Worm (Caenorhabditis elegans) whole organism, L4/young adult: ENCODE results near the gene K06H7.8.

Experiments used
- W03F9.2 ChIP-seq: fragments of 150-350 bp; optimal IDR thresholded peaks from 2 replicates; lab custom pipeline; 2014; ENCODE audit warnings: missing biosample characterization, missing genetic modification characterization
- dao-5 ChIP-seq: sonication (generic microtip); optimal IDR thresholded peaks from 2 replicates; lab custom pipeline; 2016; ENCODE audit warnings: missing genotype, missing genetic modification characterization, moderate library complexity, missing compliant biosample characterization
- him-1 ChIP-seq: sonication (generic microtip); optimal IDR thresholded peaks from 2 replicates; lab custom pipeline; 2016; ENCODE audit warnings: missing genotype, missing genetic modification reagents, missing genetic modification characterization, missing compliant biosample characterization

K06H7.8 gene

DNA sequence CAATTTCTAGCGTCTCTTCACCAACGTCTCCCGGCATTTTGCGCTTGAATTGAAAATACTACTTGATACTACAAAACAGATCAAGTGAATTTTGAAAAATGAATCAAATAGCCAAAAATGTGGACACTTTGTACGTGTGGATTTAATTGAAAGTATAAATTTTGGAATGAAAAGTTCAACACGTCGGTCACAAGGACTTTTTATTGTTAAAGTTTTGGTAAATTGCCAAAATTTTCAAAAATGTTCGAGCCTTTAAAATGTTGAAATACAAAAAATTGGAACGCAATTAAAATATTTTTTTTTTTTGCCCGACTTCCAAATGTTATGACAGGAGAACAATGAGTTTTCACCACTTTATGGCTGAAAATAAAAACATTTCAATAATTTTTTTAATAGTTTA lies at the start of gene K06H7.8:
Gene K06H7.8 (minus strand): TSS at position 101 of the 400 bp plus-strand sequence.
- TF ChIP-seq W03F9.2 (tag; lab: Kevin White, UChicago) = no peak
- TF ChIP-seq him-1 (tag; lab: Kevin White, UChicago) = no peak
- TF ChIP-seq dao-5 = no peak

DNA sequence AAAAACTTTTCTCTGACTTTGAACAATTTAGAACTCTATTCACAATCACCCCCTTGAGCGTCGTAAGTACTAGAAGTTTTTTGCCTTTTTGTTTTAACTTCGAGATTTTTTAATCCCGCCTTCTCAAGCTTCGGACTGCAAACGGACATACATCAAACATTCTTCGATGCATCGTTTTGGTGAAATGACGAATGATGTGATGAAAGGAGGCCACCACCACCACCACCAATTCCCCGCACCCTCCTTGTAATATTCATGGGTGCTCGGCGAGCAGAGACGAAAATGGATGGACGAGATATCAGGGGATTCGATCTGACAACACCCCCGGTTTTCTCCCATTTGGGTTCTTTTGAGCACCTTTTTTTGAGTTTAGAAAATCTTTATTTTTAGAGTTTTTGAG lies 48.0 kb upstream of the K06H7.8 start:
- no peak for TF ChIP-seq W03F9.2 (tag; lab: Kevin White, UChicago)
- TF ChIP-seq dao-5 = no peak
- TF ChIP-seq him-1 (tag; lab: Kevin White, UChicago) = no peak

DNA sequence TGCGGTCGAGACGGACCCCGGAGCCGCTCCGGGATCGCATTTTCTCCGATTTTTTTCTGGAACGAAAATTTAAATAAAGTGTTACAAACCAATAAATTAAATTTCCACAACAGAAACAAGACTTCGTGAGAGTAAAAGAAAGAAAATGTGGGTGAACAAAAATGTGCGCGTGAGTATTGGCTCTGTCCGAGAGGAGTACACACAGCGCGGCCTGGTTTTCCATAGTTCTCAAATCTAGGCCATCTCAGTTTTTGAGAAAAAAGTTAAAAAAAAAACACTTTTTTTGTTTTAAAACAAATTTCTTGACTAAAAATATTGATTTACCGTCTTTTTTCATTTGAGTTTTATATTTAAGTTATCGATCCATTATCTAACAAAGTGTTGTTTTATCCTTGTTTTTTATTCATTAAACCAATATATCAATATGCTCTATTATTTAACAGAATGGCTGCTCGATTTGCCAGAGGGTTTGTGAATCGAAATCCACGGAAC lies 46.6 kb upstream of the K06H7.8 start, which contains the start of the genes C14B9.8 and mrpl-18:
Gene C14B9.8 (minus strand): TSS at position 56 of the 492 bp plus-strand sequence.
Gene mrpl-18 (plus strand): TSS at position 442 of the 492 bp plus-strand sequence.
- TF ChIP-seq dao-5 (no peak), him-1 (tag; lab: Kevin White, UChicago) (peak; percentile 63), W03F9.2 (tag; lab: Kevin White, UChicago) (peak; percentile 63)

DNA sequence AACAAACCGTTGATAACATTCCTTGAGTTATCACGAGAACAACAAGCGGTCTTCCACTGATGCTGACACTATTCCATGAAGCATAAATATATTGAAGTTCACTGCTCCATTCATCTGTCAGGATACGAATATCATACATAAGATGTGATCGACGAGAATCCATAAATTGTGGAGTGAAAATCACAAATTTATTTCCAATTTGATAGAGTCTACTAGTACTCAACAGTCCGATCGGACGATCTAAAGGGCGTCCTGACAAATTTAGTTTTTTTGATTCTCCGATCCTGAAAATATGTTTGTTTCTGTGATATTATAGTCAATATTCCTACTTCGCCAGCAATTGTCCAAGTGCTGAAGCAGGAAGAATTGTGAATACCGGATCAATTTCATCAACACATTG lies 44.2 kb upstream of the K06H7.8 start:
- no peak for TF ChIP-seq him-1 (tag; lab: Kevin White, UChicago)

DNA sequence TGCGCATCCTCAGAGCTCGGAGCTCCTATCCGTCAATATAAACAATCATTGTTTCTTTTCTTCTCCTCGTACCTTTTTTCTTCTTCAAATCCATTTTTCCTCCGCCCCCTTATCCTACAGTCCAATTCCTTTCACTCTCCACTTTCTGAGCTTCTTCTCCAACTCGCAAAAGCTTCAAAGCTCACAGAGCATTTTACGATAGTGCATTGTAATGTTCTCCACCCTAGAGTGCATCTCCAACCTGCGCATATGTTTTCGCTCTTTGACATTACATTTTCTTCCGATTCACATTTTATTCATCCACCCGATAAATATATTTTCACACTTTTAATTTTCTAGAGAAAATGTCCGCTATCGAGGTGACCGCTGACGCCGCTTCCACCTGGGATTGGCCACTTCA lies 39.8 kb upstream of the K06H7.8 start, which contains the start of gene hsp-12.2:
Gene hsp-12.2 (plus strand): TSS at position 301 of the 400 bp plus-strand sequence.
- no peak for TF ChIP-seq W03F9.2 (tag; lab: Kevin White, UChicago)
- no peak for TF ChIP-seq him-1 (tag; lab: Kevin White, UChicago)
- no peak for TF ChIP-seq dao-5

DNA sequence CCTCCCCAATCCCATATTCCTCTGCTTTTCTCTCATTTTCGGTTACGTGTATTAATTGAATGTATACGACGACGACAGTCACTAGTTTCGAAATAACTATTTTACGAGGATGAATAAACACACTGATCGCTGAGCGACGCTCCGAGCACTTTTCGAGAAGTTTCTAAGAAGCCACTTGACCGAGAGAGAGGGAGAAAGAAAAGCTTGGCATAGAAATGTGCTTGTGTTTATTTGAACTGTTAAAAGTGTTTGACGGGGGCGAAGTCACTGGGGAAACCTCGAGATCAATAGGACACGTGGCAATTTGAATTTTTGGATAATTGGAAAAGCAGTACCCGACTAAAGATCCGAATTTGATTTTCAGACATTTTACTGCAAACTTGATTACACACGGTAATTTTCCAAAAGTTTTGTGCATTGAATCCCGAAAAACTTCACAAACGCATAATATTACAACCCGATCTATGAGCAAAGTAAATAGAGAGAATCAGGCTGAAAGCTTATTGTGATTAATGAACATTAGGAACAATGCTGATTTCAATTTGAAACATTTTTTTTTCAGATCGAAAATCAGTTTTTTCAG lies 38.6 kb upstream of the K06H7.8 start:
- TF ChIP-seq W03F9.2 (tag; lab: Kevin White, UChicago) (no peak), dao-5 (no peak), him-1 (tag; lab: Kevin White, UChicago) (no peak)

DNA sequence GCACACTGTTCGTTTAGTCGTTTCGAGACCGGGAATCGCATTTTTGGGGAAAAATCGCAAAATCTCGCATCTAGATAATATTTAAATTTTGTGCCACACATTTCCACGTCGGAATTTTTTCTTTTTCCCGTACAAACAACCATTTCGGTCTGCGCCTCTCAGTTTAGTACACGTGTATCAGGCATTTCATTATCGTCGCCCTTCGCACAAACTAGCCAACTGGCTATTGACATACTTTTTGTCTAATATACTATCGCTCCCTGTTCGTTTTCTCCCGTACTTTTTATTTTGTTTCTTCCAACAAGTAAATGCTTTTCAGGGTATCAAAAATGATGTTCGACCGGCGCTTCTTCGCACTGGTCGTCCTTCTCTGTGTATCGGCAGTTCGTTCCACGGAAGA lies 35.3 kb upstream of the K06H7.8 start, which contains the start of gene C14B9.2:
Gene C14B9.2 (plus strand): TSS at position 320 of the 400 bp plus-strand sequence.
- TF ChIP-seq him-1 (tag; lab: Kevin White, UChicago) = no peak
- no peak for TF ChIP-seq W03F9.2 (tag; lab: Kevin White, UChicago)
- no peak for TF ChIP-seq dao-5

DNA sequence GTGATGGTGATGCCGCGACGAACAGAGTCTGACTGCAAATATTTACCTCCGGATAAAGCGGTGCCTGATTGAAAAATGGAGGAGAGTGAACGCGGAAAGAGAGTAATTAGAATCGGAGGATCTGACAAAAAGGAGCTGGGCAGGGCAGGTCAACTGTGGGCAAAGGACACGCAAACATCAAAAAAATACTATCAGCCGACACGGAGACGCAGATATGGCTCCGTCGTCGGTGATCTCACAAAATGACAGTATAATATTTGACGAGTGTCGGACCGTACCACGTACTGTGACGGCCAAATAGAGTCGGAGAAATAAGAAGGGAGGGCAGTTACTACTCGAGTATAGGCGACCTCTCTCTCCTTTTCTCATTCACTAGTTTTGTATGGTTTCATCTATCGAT lies 34.5 kb upstream of the K06H7.8 start:
- TF ChIP-seq him-1 (tag; lab: Kevin White, UChicago) (no peak), dao-5 (no peak), W03F9.2 (tag; lab: Kevin White, UChicago) (no peak)

DNA sequence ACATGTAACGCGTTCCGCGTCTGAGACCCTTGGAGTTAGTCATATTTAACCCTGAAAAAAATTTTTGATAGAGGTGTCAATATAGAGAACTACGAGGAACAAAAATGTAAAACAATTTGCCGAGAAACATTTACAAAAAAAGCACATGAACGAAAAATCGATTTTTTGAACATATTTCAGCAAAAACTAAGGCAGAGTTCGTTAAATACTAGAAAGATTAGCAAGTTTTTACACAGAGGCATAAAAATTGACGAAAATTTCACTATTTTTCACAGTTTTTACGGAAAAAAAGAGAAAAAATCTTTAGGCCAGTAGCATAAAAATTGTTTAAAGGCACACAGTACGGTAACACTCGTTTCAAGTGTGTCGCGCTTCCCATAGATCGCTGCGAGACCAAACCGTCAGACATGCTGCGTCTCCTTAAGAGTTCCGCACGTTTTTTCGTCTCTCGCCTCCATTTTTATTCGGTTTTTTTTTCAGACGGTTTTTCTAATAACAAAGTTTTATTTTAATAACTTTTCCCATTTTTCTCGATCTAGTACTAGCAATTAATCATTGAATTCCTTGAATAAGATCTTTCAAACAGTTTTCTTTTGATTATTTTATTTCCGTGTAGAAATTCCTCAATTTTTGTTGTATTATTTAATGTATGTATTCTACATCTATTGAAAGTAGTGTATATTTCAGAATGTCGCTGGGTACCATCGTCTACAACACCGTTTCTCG lies 32.3 kb upstream of the K06H7.8 start, which contains the start of the genes rpl-21 and C14B9.10:
Gene rpl-21 (minus strand): TSS at position 51 of the 726 bp plus-strand sequence.
Gene C14B9.10 (plus strand): TSS at position 676 of the 726 bp plus-strand sequence.
- TF ChIP-seq W03F9.2 (tag; lab: Kevin White, UChicago) (peak; percentile 89), him-1 (tag; lab: Kevin White, UChicago) (peak; percentile 47), dao-5 (no peak)

DNA sequence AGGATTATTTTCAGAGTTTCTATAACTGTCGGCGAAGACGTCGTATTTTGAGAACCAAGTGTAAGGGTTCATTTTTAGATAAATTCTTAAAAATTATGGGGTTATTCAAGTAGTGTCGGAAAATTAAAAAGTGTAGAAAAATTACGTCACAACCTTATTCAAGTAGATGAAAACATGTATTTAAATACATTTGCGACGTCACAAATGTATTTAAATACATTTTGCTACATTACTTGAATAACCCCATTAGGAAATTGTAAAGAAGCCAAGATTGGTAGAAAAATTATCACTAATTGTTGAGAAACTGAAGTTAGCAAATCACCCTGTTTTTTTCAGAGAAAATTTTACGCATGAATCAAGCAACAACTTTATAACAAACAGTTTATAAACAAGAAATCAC lies 31.2 kb upstream of the K06H7.8 start:
- TF ChIP-seq him-1 (tag; lab: Kevin White, UChicago) (no peak), dao-5 (no peak), W03F9.2 (tag; lab: Kevin White, UChicago) (no peak)

DNA sequence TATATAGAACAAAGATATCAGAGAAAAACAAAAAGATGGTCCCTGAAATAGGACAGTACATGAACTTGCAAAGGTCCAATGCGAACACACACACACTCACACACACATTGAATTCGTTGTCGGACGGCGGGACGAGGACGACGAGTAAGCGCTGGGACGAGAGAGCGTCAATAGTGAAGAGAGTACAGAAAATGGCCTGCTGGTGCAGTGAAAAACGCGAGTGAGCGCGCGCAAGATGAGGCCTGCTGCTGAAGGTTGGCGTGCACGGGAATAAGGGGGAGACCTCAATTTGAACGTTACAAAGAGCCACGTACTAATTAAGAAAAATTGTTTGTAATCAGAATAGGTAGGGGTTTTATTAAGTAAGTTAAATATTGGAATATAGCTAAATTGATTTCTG lies 29.0 kb upstream of the K06H7.8 start:
- TF ChIP-seq him-1 (tag; lab: Kevin White, UChicago) (no peak), W03F9.2 (tag; lab: Kevin White, UChicago) (no peak), dao-5 (no peak)

DNA sequence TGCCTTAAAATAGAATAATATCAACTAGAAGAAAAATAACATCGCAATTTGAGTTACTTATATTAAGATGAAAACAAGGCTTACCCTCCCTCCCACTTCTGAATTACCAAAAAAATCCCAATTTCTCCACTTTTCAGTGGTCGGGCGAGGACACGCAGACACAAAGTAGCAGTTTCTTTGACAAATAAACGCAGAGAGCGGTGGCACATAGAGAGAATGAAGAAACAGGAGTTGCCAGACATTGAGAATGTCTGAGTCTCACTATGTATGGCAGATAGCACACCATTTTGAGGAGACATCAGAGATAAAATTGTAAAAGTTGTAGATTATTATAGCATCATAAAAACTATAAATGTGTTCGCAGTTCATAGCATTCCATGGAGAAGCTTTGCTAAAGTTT lies 27.2 kb upstream of the K06H7.8 start:
- TF ChIP-seq W03F9.2 (tag; lab: Kevin White, UChicago) = peak; percentile 40
- no peak for TF ChIP-seq him-1 (tag; lab: Kevin White, UChicago)

DNA sequence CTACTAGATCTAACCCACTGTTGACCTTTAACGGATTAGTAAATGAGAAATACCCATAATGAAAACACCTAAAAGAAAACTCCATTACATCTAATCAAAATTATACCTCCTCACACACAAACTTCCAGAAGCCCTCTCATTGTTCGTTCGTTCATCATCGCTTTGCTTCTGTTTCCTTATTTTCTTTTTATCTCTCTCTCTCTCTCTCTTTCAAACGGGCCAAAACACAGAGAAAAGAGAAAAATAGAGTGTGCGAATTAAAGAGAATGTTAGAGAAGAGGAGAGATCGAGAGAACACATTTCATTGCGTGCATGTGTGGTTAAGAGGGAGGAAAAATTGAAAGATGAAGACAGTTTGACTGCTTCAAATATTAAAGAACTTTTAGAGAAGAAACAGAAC lies 26.3 kb upstream of the K06H7.8 start:
- TF ChIP-seq W03F9.2 (tag; lab: Kevin White, UChicago) (peak; percentile 14), him-1 (tag; lab: Kevin White, UChicago) (no peak), dao-5 (no peak)

DNA sequence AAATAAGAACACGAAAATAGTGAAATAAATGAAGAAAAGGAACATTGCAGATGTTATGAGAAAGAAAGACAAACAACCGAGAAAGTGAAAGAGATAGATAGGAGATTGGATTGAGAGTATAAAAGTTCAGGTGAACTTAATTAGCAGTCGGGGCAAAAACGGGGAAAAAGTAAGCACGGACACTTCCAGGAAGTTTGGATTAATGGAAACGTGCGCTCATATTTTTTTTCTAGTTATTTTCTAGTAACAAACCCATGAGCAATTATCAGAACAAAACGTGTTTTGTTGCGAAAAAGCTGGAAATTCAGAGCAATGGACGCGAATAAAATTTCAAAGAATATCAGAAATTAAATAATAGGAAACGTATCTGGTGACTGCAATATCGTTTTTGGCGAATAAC lies 23.9 kb upstream of the K06H7.8 start:
- TF ChIP-seq dao-5 (no peak), W03F9.2 (tag; lab: Kevin White, UChicago) (no peak), him-1 (tag; lab: Kevin White, UChicago) (no peak)
